Worm (Caenorhabditis elegans): Measurements from ENCODE around the gene R13A5.10.

Gene R13A5.10

DNA sequence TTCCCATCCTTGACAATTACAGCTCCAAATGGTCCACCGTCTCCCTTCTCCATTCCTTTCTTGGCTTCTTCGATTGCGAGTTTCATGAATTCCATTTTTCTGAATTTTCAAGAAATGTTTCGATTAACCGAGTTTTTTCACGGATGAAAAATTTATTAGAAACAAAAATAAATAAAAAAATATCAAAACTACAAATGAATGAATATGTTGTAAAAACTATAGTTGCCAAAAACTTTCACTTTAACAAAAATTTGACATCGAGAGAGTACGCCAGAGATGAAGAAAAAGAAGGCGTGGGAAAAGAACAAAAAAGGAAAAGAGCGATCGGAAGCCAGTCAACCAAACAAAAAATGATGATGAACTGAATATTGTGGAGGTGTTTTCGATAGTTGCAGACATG is at the start of gene R13A5.10:
R13A5.10 (minus strand) TSS at position 101 of the 400 bp plus-strand sequence.
- no peak for TF ChIP-seq mep-1 (tag; optimal IDR thresholded peaks at IDR 0.05)
- TF ChIP-seq nhr-28 (tag; optimal IDR thresholded peaks at IDR 0.05) = no peak
- TF ChIP-seq attf-4 (tag; optimal IDR thresholded peaks at IDR 0.05) = no peak
- no peak for TF ChIP-seq D1046.2 (GFP tag; IDR thresholded peaks at IDR 0.05)
- TF ChIP-seq nhr-41 (GFP tag; IDR thresholded peaks at IDR 0.05) = no peak
- no peak for TF ChIP-seq daf-12 (tag; optimal IDR thresholded peaks at IDR 0.05)
- TF ChIP-seq hmg-1.1 (GFP tag; IDR thresholded peaks at IDR 0.05) = no peak
- no peak for TF ChIP-seq lin-29 (GFP tag; IDR thresholded peaks at IDR 0.05)
- no peak for TF ChIP-seq nhr-48 (tag; optimal IDR thresholded peaks at IDR 0.05)

- TF ChIP-seq R02D3.7 (tag; optimal IDR thresholded peaks at IDR 0.05) = no peak
- TF ChIP-seq ceh-82 (tag; optimal IDR thresholded peaks at IDR 0.05) = no peak
- no peak for TF ChIP-seq spr-1 (tag; optimal IDR thresholded peaks at IDR 0.05)
- TF ChIP-seq lin-13 (GFP tag; optimal IDR thresholded peaks at IDR 0.05) = no peak
- no peak for TF ChIP-seq dmd-9 (GFP tag; IDR thresholded peaks at IDR 0.05)
- TF ChIP-seq zfp-2 (tag; optimal IDR thresholded peaks at IDR 0.05) = no peak
- TF ChIP-seq unc-62 (GFP tag; optimal IDR thresholded peaks at IDR 0.05 in 1 of 2) = no peak
- no peak for TF ChIP-seq unc-62 (tag; optimal IDR thresholded peaks at IDR 0.05)
- TF ChIP-seq nhr-6 (tag; optimal IDR thresholded peaks at IDR 0.05) = no peak
- TF ChIP-seq ceh-32 (tag; optimal IDR thresholded peaks at IDR 0.05; ENCODE audit: poor library complexity) = no peak
- no peak for TF ChIP-seq fos-1 (tag; optimal IDR thresholded peaks at IDR 0.05)
- TF ChIP-seq zag-1 (tag; optimal IDR thresholded peaks at IDR 0.05) = no peak
- TF ChIP-seq daf-8 (GFP tag; IDR thresholded peaks at IDR 0.05) = no peak
- no peak for TF ChIP-seq aly-2 (tag; optimal IDR thresholded peaks at IDR 0.05)
- no peak for TF ChIP-seq pqm-1 (tag; optimal IDR thresholded peaks at IDR 0.05)
- no peak for TF ChIP-seq arid-1 (GFP tag; conservative IDR thresholded peaks at IDR 0.05)
Observed at ce11 chrIII:7625086-7625485, 42.3 kb upstream of the R13A5.10 start, which contains the start of gene fbn-1. Gene fbn-1 (plus strand): TSS chrIII:7625386.

- TF ChIP-seq tag-97 (GFP tag; IDR thresholded peaks at IDR 0.05) (no peak), saeg-2 (GFP tag; IDR thresholded peaks at IDR 0.05) (no peak), lin-15B (tag; optimal IDR thresholded peaks at IDR 0.05) (no peak), nhr-237 (tag; optimal IDR thresholded peaks at IDR 0.05) (no peak), nhr-111 (GFP tag; optimal IDR thresholded peaks at IDR 0.05) (no peak), lin-39 (tag; optimal IDR thresholded peaks at IDR 0.05) (no peak), daf-19 (GFP tag; conservative IDR thresholded peaks at IDR 0.05) (no peak), lin-13 (GFP tag; optimal IDR thresholded peaks at IDR 0.05) (no peak), Y75B8A.6 (GFP tag; IDR thresholded peaks at IDR 0.05) (no peak), nhr-28 (tag; optimal IDR thresholded peaks at IDR 0.05) (peak; percentile 2), madf-5 (GFP tag; IDR thresholded peaks at IDR 0.05) (no peak), nhr-25 (tag; optimal IDR thresholded peaks at IDR 0.05; ENCODE audit: borderline replicate concordance, insufficient read depth) (peak; percentile 90)
Observed at ce11 chrIII:7622922-7623321, 40.1 kb upstream of the R13A5.10 start.

- peak; percentile 4 for TF ChIP-seq aha-1 (tag)
- no peak for TF ChIP-seq tag-97 (GFP tag; IDR thresholded peaks at IDR 0.05)
- no peak for TF ChIP-seq R02D3.7 (tag; optimal IDR thresholded peaks at IDR 0.05)
Observed at ce11 chrIII:7621355-7621754, 38.6 kb upstream of the R13A5.10 start.

- TF ChIP-seq lin-15B (tag; optimal IDR thresholded peaks at IDR 0.05) = no peak
- peak in 1 of 2 experiments; percentile 92 for TF ChIP-seq unc-62 (GFP tag; optimal IDR thresholded peaks at IDR 0.05 in 1 of 2)
- TF ChIP-seq unc-62 (tag; optimal IDR thresholded peaks at IDR 0.05) = no peak
Observed at ce11 chrIII:7619846-7620245, 37.1 kb upstream of the R13A5.10 start.

Measured in whole organism, L4 larva.